Fruit fly (Drosophila melanogaster) ovary, adult (tissue): ENCODE data around the gene CG12219.
A peak's percentile ranks its signal among the peaks of the same experiment; 100 is the strongest.

Experiments
- CG17801 ChIP-seq: fragments of 200-800 bp; optimal IDR thresholded peaks from 2 replicates; lab custom pipeline; 2019; ENCODE audit warnings: missing biosample characterization, mild to moderate bottlenecking, missing genetic modification characterization, moderate library complexity; ENCODE audit not compliant: partially characterized antibody

The CG12219 gene

DNA sequence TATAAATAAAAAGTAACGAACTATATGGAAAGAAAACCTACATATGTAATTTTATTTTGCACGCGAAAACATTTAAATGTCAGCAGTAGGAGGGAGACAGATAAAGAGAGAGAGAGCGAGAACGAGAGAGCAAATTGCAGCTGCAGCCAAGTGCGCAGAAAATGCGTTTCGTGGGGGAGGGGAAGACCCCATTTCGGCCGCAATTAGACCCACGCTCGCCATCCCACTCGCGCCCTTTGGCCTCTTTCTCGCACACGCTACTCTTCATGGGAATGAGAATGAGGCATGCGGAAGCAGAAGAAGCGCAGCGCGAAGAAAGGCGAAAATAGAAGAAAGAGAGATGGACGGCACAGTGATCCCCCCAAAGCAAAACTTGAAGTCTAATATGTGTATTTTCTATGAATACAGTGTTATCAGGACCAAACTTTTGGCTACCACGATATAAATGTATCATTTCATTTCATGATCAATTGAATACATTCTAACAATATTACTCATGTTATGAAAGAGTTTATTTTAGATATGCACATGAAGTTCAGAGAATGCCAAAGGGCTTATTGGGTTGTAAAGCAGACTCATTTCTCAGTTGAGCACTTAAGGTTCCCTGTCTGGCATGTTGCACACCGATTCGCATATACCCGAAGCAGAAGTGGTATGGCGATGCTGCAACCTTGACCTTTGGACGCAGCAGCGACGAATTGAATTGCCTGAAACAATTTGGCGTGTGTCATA lies 32.1 kb upstream of the CG12219 start:
- TF ChIP-seq CG17801 (GFP tag; lab: Kevin White, UChicago): no peak

DNA sequence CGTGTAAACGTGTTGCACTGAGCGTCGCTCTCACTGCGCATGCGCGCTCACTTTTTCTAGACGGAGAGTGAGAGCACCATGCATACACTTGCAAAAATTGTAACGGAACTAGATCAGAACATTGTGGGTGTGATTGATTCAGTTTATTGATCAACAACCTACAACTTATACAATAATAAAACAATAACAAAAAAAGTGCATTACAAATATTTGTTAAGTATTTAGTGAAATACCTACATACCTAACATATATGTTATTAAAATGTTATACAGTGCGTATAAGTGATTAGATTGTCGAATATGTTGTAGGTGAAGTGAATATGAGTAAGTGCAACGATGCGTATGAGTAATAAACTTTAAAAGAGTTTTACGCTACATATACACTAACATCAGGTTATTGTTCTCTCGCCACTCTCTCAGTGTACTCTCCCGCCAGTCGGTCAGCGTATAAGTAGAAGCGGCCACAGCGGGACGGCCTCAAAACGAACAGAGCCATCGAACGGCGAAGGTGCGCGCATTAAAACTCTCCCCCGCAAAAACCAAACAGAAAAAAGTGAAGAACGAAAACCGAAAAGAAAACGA lies 29.4 kb upstream of the CG12219 start, which contains the start of gene CG42240:
TSS of gene CG42240 (plus strand) at position 474 of the 581 bp plus-strand sequence.
- TF ChIP-seq CG17801 (GFP tag; lab: Kevin White, UChicago): peak; percentile 83

DNA sequence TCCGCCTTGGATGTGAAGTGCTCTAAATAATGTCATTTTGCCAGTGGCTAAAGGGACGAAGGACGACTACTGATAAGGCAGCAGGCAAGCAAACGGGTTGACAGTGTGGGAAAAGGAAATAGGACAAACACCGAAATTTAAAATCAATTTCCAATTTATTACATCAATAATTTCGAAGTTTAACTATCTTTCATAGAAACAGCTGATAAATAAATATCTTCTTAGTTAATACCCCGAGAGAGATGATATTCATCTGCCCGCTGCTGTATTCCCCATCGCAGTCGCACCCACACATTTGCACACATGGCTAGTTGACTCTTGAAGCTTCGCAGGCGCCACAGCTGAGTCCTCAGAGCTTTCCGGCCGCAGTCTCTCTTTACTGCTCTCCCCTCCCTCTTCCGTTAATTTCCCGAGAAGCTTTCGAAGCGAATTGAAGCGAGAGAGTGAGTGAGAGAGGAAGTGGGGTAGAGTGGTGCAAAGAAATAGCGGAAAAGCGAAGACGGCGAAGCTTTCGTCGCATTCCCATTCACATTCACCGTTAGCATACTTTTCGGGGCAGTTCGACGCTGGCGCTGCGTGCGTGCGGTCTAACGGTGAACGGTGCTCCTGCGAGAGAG lies 15.9 kb upstream of the CG12219 start:
- no peak for TF ChIP-seq CG17801 (GFP tag; lab: Kevin White, UChicago)

DNA sequence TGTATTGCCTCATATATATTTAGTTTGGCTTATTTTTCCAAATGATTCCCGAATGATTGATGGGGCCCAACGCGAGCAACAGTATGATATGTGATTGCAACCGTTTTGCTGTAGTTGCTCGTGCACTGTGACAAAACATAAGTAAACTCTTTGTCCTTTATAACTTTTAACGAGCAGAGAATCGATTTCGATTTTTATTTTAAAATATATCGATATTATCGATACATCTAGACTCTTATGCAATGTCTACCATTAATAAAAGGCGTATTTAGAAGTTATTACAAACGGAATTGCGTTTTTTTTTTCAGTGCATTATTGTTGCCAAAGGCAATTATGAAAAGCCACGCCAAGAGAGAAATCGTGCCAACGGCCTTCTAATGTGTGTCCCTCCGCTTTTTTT lies 14.5 kb upstream of the CG12219 start:
- no peak for TF ChIP-seq CG17801 (GFP tag; lab: Kevin White, UChicago)

DNA sequence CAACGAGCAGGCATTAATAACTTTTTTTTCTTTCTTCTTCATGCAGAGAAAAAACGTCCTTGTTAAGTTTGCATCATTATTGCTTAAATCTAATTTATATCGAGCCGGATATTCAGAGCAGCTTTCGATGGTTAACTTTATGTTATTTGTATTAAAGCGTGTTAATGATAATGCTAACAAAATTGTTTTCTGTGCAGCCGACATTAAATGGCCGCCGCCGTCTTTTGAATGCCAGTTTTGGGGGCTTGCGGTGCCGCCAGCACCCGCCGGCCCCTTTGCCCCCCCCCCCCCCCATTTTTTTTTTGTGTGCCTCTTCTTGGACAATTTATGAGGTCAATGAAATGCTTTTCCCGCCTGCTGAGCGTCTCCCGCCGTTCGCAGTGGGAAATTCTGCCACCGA lies 10.4 kb upstream of the CG12219 start:
- no peak for TF ChIP-seq CG17801 (GFP tag; lab: Kevin White, UChicago)

DNA sequence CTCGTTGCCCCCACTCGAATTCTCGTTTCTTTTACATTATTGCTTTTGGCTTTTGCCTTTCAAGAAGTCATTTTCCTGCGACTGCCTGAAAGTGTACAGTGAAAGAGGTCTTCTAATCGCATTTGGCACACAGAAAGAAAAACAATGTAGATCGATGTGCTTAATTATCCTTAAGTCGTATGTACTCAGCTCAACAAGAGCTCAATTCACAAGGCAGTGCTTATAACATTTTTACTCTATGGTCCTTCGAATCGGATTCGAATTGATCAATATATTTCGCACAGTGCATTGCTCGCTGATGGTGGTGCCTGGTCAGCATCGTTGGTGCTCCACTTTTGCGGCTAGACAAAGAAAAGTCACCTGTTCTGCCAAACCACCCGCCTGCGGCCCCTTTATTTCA lies 9.3 kb upstream of the CG12219 start:
- no peak for TF ChIP-seq CG17801 (GFP tag; lab: Kevin White, UChicago)

DNA sequence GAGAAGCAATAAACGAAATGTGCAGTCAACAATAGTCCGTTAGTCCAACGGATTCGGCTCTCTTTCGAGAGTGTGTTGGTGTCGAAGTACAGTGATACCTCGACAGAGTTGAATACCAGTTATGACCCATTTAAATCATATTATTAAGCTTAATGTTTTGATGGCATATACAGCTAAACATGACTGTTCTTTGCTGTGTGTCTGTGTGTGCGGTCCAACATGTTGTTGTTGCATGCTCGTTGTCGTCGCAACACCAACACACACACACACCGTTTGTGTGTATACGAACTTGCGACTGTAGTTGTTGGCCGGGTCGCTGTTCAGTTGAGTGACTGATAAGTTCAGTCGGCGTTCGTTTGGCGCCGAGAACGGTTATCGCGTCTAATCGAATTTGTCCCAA lies 7.8 kb upstream of the CG12219 start, which contains the start of gene CG15894:
TSS of gene CG15894 (plus strand) at position 361 of the 400 bp plus-strand sequence.
- TF ChIP-seq CG17801 (GFP tag; lab: Kevin White, UChicago): no peak

DNA sequence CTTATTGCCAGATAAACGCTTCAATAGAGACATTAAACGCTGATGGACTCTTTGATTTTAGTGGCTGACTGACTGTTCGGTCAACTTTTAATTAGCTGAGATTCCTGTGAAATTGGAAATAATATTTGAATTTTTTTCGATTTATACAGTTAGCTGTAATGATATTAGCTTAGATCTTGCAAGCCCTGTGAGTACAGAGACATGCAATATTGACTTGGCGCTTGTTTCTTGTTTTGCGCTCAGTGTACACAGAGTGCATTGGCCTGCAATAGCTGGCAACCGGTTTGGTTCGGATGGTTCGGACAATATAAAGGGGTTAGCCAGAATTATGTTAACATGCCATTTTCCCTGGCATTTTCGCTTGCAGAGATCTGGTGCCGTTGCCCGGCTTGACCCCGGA lies 4.2 kb upstream of the CG12219 start:
- no peak for TF ChIP-seq CG17801 (GFP tag; lab: Kevin White, UChicago)

DNA sequence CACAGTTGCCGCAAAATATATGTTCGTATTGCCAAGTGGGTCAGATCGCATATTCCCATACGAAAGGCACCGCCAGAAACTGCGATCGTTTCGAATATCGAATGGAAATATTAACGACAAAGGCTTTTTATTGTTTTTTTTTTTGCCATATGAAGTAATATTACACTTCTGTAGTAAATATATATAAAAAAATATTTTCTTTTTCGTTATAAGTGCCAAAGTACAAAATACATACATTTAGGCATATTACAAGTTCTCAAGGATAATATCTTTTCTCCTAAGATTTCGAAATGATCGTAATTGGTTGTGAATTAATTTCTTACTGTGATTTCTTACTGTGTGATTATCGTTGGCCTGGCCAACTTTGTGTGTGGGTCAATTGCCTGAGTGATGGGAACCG lies 3.1 kb upstream of the CG12219 start:
- no peak for TF ChIP-seq CG17801 (GFP tag; lab: Kevin White, UChicago)

DNA sequence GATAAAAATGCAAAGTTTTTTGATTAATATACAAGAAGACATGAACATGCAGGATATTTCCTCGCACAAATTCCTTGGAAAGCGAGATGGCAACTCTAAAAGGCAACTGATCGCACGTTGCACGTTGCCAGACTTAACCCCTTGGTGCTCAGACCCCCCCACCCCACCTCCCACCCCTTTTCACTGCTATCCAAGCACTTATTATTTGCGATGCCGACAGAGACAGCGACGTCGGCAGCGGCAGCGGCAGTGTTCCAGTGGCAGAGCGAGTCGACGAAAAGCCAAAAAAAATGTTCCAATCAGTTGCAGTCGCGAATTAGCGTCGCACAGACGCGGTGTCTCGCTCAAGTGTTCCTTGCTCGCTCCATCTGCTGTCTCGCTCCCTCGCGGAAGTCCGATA lies 2.6 kb upstream of the CG12219 start, which contains the start of gene CG3823:
TSS of gene CG3823 (plus strand) at position 301 of the 400 bp plus-strand sequence.
- no peak for TF ChIP-seq CG17801 (GFP tag; lab: Kevin White, UChicago)

DNA sequence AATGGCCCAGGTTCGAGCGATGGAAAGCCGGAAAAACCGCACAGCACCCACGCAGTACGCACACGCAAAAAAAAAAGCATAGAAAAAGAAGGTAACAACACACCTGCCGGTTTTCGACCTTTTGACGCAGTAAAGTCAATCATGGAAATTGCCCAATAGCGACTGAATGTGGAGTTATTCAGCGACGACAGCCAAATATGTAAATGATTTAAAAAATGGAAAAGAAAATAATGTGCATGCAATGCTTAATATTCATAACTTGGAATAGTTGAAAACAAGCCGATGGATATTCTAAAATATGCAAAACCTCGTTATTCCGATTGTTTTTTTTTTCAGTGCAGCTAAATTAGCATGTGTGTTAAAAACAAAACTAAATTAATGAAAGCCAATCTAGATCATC lies 2.1 kb upstream of the CG12219 start:
- no peak for TF ChIP-seq CG17801 (GFP tag; lab: Kevin White, UChicago)

DNA sequence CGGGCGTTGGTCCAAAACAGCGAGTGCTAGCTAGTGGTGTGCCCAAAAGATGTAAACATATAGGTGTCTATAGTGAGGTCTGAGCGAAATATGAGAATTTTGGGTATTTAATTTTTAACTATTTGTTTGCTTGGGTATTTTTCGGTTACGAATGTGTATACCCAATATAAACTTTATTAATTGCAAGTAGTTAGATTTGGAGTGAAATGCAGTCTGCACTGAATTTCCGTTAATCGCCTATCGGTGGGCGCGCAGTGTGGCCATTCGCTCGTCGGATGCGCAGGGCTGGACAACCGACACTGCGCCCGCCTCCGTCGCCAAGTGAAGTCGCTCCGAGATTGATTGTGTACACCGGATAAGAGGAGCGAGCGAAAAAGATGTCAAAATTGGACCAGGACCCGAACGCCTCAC lies 6.0 kb downstream of the CG12219 start, which contains the start of the genes CG15891 and CG3815:
TSS of gene CG15891 (minus strand) at position 217 of the 411 bp plus-strand sequence.
TSS of gene CG3815 (plus strand) at position 261 of the 411 bp plus-strand sequence.
- TF ChIP-seq CG17801 (GFP tag; lab: Kevin White, UChicago): peak; percentile 66

DNA sequence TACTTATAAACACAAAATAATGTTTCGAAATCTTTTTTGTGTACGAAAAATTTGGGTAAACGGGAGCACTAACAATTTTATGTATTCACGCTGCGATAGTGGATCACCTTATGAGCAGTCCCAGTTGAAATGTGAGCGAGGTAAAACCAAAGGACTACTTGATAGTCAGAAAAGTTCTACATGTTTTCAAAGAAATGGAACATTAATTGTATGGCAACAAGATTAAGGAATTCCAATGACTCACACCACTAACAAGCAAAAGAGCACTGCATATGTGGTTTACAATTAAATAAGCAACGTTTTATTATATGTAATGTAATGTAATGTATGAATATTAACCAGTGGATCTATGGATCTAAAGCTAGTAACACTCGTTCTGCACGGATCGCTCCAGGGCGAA lies 6.8 kb downstream of the CG12219 start, which contains the start of gene CG15892:
TSS of gene CG15892 (minus strand) at position 101 of the 400 bp plus-strand sequence.
- no peak for TF ChIP-seq CG17801 (GFP tag; lab: Kevin White, UChicago)

DNA sequence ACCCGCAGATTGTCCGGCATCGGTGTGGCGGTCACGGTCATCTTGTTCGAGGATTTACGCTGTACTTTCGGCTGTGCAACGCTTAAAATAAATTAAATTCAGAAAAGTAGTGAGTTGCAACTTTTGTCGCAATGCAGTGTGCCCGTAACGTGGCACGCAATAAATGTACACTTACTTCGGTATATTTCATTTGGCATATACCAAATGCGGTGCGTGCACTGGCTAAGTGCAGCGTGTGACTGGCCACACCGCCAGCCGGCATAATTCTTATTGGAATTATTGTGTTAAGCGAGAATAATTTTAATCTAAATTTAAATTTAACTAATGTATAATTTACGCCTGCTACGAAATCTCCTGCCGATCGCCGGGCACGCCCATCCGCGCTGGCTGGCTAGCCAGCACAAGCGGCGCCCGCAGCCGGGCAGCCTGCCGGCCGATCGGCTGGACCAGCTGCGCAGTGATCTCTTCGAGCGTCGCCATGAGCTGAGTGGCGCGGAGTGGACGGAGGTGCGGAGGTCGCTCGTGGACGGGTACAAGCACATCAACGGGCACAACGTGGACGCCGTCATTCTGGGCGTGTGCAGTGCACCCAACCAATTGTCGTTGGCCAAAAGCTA lies 9.9 kb downstream of the CG12219 start, which contains the start of the genes Rpt4 and mldr:
TSS of gene Rpt4 (minus strand) at position 163 of the 617 bp plus-strand sequence.
TSS of gene mldr (plus strand) at position 221 of the 617 bp plus-strand sequence.
- no peak for TF ChIP-seq CG17801 (GFP tag; lab: Kevin White, UChicago)

DNA sequence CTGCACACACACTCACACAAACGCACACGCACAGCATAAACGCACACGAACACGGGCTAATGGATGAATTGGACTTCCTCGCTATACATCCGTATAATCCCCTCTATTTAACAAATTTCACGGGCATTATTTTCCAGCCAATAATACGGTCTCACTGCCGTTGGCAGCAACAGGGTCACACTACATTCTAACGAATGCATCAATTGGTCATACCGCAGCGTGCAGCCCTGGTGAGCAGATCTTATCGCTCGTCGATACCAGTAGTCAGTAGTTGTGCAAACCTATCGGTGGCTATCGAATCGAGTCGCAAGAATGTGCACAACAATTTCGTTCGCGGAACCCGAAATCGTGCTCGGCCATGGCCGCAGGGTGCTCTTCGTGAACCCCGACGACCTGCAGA lies 13.2 kb downstream of the CG12219 start, which contains the start of the genes Top3beta and wuho:
TSS of gene Top3beta (minus strand) at position 149 of the 400 bp plus-strand sequence.
TSS of gene wuho (plus strand) at position 259 of the 400 bp plus-strand sequence.
- TF ChIP-seq CG17801 (GFP tag; lab: Kevin White, UChicago): peak; percentile 71
